Worm (Caenorhabditis elegans): ENCODE data around the gene smi-1.

smi-1 gene

ce11 chrIII:1921136-1921680 is 43.0 kb downstream of the smi-1 start (continued):
- TF ChIP-seq cebp-1 (GFP tag; IDR thresholded peaks at IDR 0.05) (no peak; the same call in 1 of the 2 replicates), cebp-1 (tag; optimal IDR thresholded peaks at IDR 0.05) (peak; percentile 93), egl-44 (GFP tag; IDR thresholded peaks at IDR 0.05) (0 out of 2 replicates have a peak, but pooled peaks have one; percentile 19), snpc-1.3 (tag; optimal IDR thresholded peaks at IDR 0.05; ENCODE audit: insufficient read depth) (peak; percentile 20), madf-10 (tag; optimal IDR thresholded peaks at IDR 0.05) (peak; percentile 93), tlf-1 (GFP tag; optimal IDR thresholded peaks at IDR 0.05) (peak; percentile 91), die-1 (tag; optimal IDR thresholded peaks at IDR 0.05) (peak; percentile 84), egrh-3 (GFP tag; IDR thresholded peaks at IDR 0.05) (peak; percentile 88), unc-62 (GFP tag; optimal IDR thresholded peaks at IDR 0.05) (peak; percentile 46), pha-4 (tag; optimal IDR thresholded peaks at IDR 0.05) (peak; percentile 58), ztf-18 (tag; optimal IDR thresholded peaks at IDR 0.05) (peak; percentile 65), T07F8.4 (tag; optimal IDR thresholded peaks at IDR 0.05) (peak; percentile 54), him-1 (tag; optimal IDR thresholded peaks at IDR 0.05) (no peak), K11D2.4 (GFP tag; IDR thresholded peaks at IDR 0.05) (peak; percentile 89), atf-7 (tag; optimal IDR thresholded peaks at IDR 0.05) (peak; percentile 98), B0035.1 (tag; optimal IDR thresholded peaks at IDR 0.05) (peak; percentile 79), K12H6.12 (tag; optimal IDR thresholded peaks at IDR 0.05) (peak; percentile 99), somi-1 (GFP tag; optimal IDR thresholded peaks at IDR 0.05) (peak; percentile 100), mcd-1 (GFP tag; IDR thresholded peaks at IDR 0.05) (peak; percentile 84), ztf-6 (GFP tag; IDR thresholded peaks at IDR 0.05) (peak; percentile 69; the same call in 1 of the 2 replicates), lin-40 (tag; optimal IDR thresholded peaks at IDR 0.05) (peak; percentile 98), snpc-4 (GFP tag; optimal IDR thresholded peaks at IDR 0.05) (peak; percentile 75), snpc-4 (tag; optimal IDR thresholded peaks at IDR 0.05) (peak in 3 of 4 experiments; percentile 65 to 78 (median 74)), let-607 (tag; optimal IDR thresholded peaks at IDR 0.05) (peak; percentile 68 to 76), cebp-2 (GFP tag; IDR thresholded peaks at IDR 0.05) (no peak), ztf-22 (GFP tag; optimal IDR thresholded peaks at IDR 0.05) (peak; percentile 100), F23B12.7 (tag; optimal IDR thresholded peaks at IDR 0.05; ENCODE audit: insufficient read depth) (peak; percentile 30), nhr-90 (tag; optimal IDR thresholded peaks at IDR 0.05) (peak; percentile 96), repo-1 (tag; optimal IDR thresholded peaks at IDR 0.05) (peak; percentile 81), bed-1 (GFP tag; IDR thresholded peaks at IDR 0.05) (0 out of 2 replicates have a peak, but pooled peaks have one; percentile 27), attf-5 (GFP tag; optimal IDR thresholded peaks at IDR 0.05) (peak; percentile 96), hmg-20 (GFP tag; IDR thresholded peaks at IDR 0.05) (peak; percentile 38; the same call in 1 of the 2 replicates), fkh-3 (tag; optimal IDR thresholded peaks at IDR 0.05) (no peak), nhr-27 (tag; optimal IDR thresholded peaks at IDR 0.05) (peak; percentile 37), dpl-1 (GFP tag; optimal IDR thresholded peaks at IDR 0.05) (no peak), F22D6.2 (tag; optimal IDR thresholded peaks at IDR 0.05) (peak; percentile 92), pbrm-1 (GFP tag; IDR thresholded peaks at IDR 0.05) (peak; percentile 76), gei-17 (GFP tag; optimal IDR thresholded peaks at IDR 0.05) (peak; percentile 79), rec-8 (tag; optimal IDR thresholded peaks at IDR 0.05) (peak in 1 of 2 experiments; percentile 26), Y95B8A.8 (GFP tag; IDR thresholded peaks at IDR 0.05) (no peak), hlh-26 (GFP tag; conservative IDR thresholded peaks at IDR 0.05) (no peak)
